Fruit fly (Drosophila melanogaster): ENCODE measurements around the gene Aladin.

The Aladin gene

dm6 chrX:9282783-9283289, 9.6 kb downstream of the Aladin start, which contains the start of gene c11.1 (continued):
- TF ChIP-seq klu (GFP tag; IDR thresholded peaks at IDR 0.05) (no peak), seq (GFP tag; IDR thresholded peaks at IDR 0.05) (no peak), ash1 (GFP tag; optimal IDR thresholded peaks at IDR 0.05) (no peak), NC2α (GFP tag; optimal IDR thresholded peaks at IDR 0.05) (no peak), CG7357 (GFP tag; IDR thresholded peaks at IDR 0.05) (no peak), ind (GFP tag; optimal IDR thresholded peaks at IDR 0.05) (no peak), CG11695 (GFP tag; IDR thresholded peaks at IDR 0.05) (no peak), zfh1 (GFP tag; IDR thresholded peaks at IDR 0.05) (no peak), CG6683 (GFP tag; optimal IDR thresholded peaks at IDR 0.05) (no peak), danr (GFP tag; IDR thresholded peaks at IDR 0.05) (no peak), Taf1 (GFP tag; IDR thresholded peaks at IDR 0.05) (no peak), CG4707 (GFP tag; optimal IDR thresholded peaks at IDR 0.05) (no peak), CG1603 (tag; optimal IDR thresholded peaks at IDR 0.05) (no peak), nerfin-1 (tag; optimal IDR thresholded peaks at IDR 0.05) (peak; percentile 97), nerfin-2 (GFP tag; IDR thresholded peaks at IDR 0.05; ENCODE audit: partially characterized antibody) (no peak), fd96Cb (tag; optimal IDR thresholded peaks at IDR 0.05) (no peak), Bgb (GFP tag; IDR thresholded peaks at IDR 0.05; ENCODE audit: partially characterized antibody) (peak; percentile 36; the same call in 1 of the 2 replicates), ewg (GFP tag; optimal IDR thresholded peaks at IDR 0.05) (no peak), HLH3B (GFP tag; IDR thresholded peaks at IDR 0.05) (no peak), Nf-YC (tag; optimal IDR thresholded peaks at IDR 0.05) (peak; percentile 59), lbe (GFP tag; optimal IDR thresholded peaks at IDR 0.05) (no peak), CoRest (tag; optimal IDR thresholded peaks at IDR 0.05) (peak; percentile 24), cato (GFP tag; optimal IDR thresholded peaks at IDR 0.05; ENCODE audit: borderline replicate concordance) (no peak), slbo (GFP tag; IDR thresholded peaks at IDR 0.05) (peak; percentile 56), Dbx (GFP tag; IDR thresholded peaks at IDR 0.05) (no peak), gcm2 (GFP tag; optimal IDR thresholded peaks at IDR 0.05) (no peak), TFAM (GFP tag; optimal IDR thresholded peaks at IDR 0.05) (no peak), CG11560 (tag; IDR thresholded peaks at IDR 0.05) (peak; percentile 42; the same call in 1 of the 3 replicates), pros (GFP tag; optimal IDR thresholded peaks at IDR 0.05) (no peak), CG10462 (GFP tag; optimal IDR thresholded peaks at IDR 0.05) (no peak), CG6654 (GFP tag; optimal IDR thresholded peaks at IDR 0.05) (no peak), gce (GFP tag; IDR thresholded peaks at IDR 0.05) (no peak), gfzf (GFP tag; optimal IDR thresholded peaks at IDR 0.05) (peak; percentile 95), sc (optimal IDR thresholded peaks at IDR 0.05) (no peak), sc (GFP tag; optimal IDR thresholded peaks at IDR 0.05) (no peak), Sry-δ (GFP tag; optimal IDR thresholded peaks at IDR 0.05) (peak; percentile 30), aop (GFP tag; IDR thresholded peaks at IDR 0.05) (no peak), chm (GFP tag; IDR thresholded peaks at IDR 0.05) (no peak), CG18262 (tag; optimal IDR thresholded peaks at IDR 0.05) (no peak), CG9817 (tag; optimal IDR thresholded peaks at IDR 0.05) (no peak), pzg (GFP tag; optimal IDR thresholded peaks at IDR 0.05) (peak; percentile 83), YL-1 (GFP tag; optimal IDR thresholded peaks at IDR 0.05) (peak; percentile 20), CG2712 (tag; optimal IDR thresholded peaks at IDR 0.05) (peak; percentile 18), Dref (GFP tag; IDR thresholded peaks at IDR 0.05) (peak; percentile 52), CG14965 (GFP tag; optimal IDR thresholded peaks at IDR 0.05; ENCODE audit: borderline replicate concordance) (no peak), tap (tag; optimal IDR thresholded peaks at IDR 0.05) (no peak), CG10543 (GFP tag; optimal IDR thresholded peaks at IDR 0.05) (peak; percentile 1), crp (GFP tag; optimal IDR thresholded peaks at IDR 0.05) (peak in 1 of 2 experiments; percentile 65), CG4282 (GFP tag; optimal IDR thresholded peaks at IDR 0.05) (no peak), HmgD (GFP tag; optimal IDR thresholded peaks at IDR 0.05) (peak; percentile 49), luna (GFP tag; optimal IDR thresholded peaks at IDR 0.05) (no peak)
